Fruit fly (Drosophila melanogaster): ENCODE results near the gene CG13082.

The CG13082 gene

dm6 chr2L:19537779-19538456 is at the start of gene CG13082 (continued):
- TF ChIP-seq rib (GFP tag; IDR thresholded peaks at IDR 0.05) (no peak), Hmx (GFP tag; optimal IDR thresholded peaks at IDR 0.05) (peak; percentile 36), Abd-B (GFP tag; optimal IDR thresholded peaks at IDR 0.05) (peak; percentile 8), nerfin-1 (tag; optimal IDR thresholded peaks at IDR 0.05) (peak; percentile 48), CG5180 (GFP tag; optimal IDR thresholded peaks at IDR 0.05) (no peak), Max (GFP tag; optimal IDR thresholded peaks at IDR 0.05) (peak; percentile 21), pita (GFP tag; optimal IDR thresholded peaks at IDR 0.05) (no peak), CG2116 (GFP tag; optimal IDR thresholded peaks at IDR 0.05) (no peak), CG17802 (tag; optimal IDR thresholded peaks at IDR 0.05) (peak; percentile 30), CG34376 (GFP tag; optimal IDR thresholded peaks at IDR 0.05) (no peak), CG9932 (GFP tag; IDR thresholded peaks at IDR 0.05) (no peak), CG3065 (GFP tag; optimal IDR thresholded peaks at IDR 0.05) (no peak), NC2β (GFP tag; optimal IDR thresholded peaks at IDR 0.05) (no peak), org-1 (GFP tag; optimal IDR thresholded peaks at IDR 0.05) (no peak), insv (GFP tag; optimal IDR thresholded peaks at IDR 0.05) (no peak), scrt (GFP tag; optimal IDR thresholded peaks at IDR 0.05) (no peak), CG15011 (GFP tag; optimal IDR thresholded peaks at IDR 0.05) (no peak), CG10959 (GFP tag; IDR thresholded peaks at IDR 0.05) (0 out of 2 replicates have a peak, but pooled peaks have one; percentile 18), pnt (GFP tag; optimal IDR thresholded peaks at IDR 0.05) (peak; percentile 5), exex (tag; optimal IDR thresholded peaks at IDR 0.05) (no peak), CG12104 (GFP tag; optimal IDR thresholded peaks at IDR 0.05) (no peak), onecut (GFP tag; IDR thresholded peaks at IDR 0.05) (peak; percentile 13; the same call in 1 of the 2 replicates), chinmo (GFP tag; IDR thresholded peaks at IDR 0.05; ENCODE audit: partially characterized antibody) (no peak), maf-S (GFP tag; optimal IDR thresholded peaks at IDR 0.05) (no peak), CG10543 (GFP tag; optimal IDR thresholded peaks at IDR 0.05) (no peak), HHEX (GFP tag; optimal IDR thresholded peaks at IDR 0.05) (no peak), BEAF-32 (GFP tag; optimal IDR thresholded peaks at IDR 0.05) (no peak), Meics (GFP tag; optimal IDR thresholded peaks at IDR 0.05) (no peak), CG17385 (GFP tag; optimal IDR thresholded peaks at IDR 0.05) (peak; percentile 45), CG6175 (GFP tag; IDR thresholded peaks at IDR 0.05) (no peak), Nf-YC (tag; optimal IDR thresholded peaks at IDR 0.05) (no peak), sqz (GFP tag; optimal IDR thresholded peaks at IDR 0.05) (peak; percentile 18), lov (optimal IDR thresholded peaks at IDR 0.05) (no peak), lov (GFP tag; IDR thresholded peaks at IDR 0.05) (no peak), kni (GFP tag; optimal IDR thresholded peaks at IDR 0.05) (peak; percentile 73), sisA (GFP tag; IDR thresholded peaks at IDR 0.05) (peak; percentile 42; the same call in 1 of the 2 replicates), salm (tag; optimal IDR thresholded peaks at IDR 0.05) (no peak), Atf3 (GFP tag; optimal IDR thresholded peaks at IDR 0.05) (no peak), ash1 (GFP tag; optimal IDR thresholded peaks at IDR 0.05) (no peak), gfzf (GFP tag; optimal IDR thresholded peaks at IDR 0.05) (no peak), CG12942 (GFP tag; optimal IDR thresholded peaks at IDR 0.05) (no peak), CG6654 (GFP tag; optimal IDR thresholded peaks at IDR 0.05) (peak; percentile 33), ATbp (GFP tag; optimal IDR thresholded peaks at IDR 0.05) (peak; percentile 31), CG12659 (GFP tag; optimal IDR thresholded peaks at IDR 0.05) (peak; percentile 5), Ptx1 (GFP tag; IDR thresholded peaks at IDR 0.05) (no peak; the same call in 1 of the 2 replicates), eve (GFP tag; optimal IDR thresholded peaks at IDR 0.05) (no peak), danr (GFP tag; IDR thresholded peaks at IDR 0.05) (no peak), CG8359 (GFP tag; optimal IDR thresholded peaks at IDR 0.05; ENCODE audit: borderline replicate concordance) (peak; percentile 62), Six4 (GFP tag; optimal IDR thresholded peaks at IDR 0.05) (peak; percentile 23), emc (GFP tag; optimal IDR thresholded peaks at IDR 0.05) (no peak)
